Worm (Caenorhabditis elegans) whole organism, early embryonic: ENCODE data around the gene tag-293.

Source experiments
- ama-1 ChIP-seq: fragments of 150-350 bp; optimal IDR thresholded peaks from 2 replicates; lab custom pipeline; 2014
- tbx-11 ChIP-seq: fragments of 200-800 bp; sonication (Bioruptor generic); IDR thresholded peaks from 2 replicates; pipeline ENCODE4 v1.3.6; 2022; ENCODE audit warnings: missing genetic modification characterization, missing compliant biosample characterization

DNA sequence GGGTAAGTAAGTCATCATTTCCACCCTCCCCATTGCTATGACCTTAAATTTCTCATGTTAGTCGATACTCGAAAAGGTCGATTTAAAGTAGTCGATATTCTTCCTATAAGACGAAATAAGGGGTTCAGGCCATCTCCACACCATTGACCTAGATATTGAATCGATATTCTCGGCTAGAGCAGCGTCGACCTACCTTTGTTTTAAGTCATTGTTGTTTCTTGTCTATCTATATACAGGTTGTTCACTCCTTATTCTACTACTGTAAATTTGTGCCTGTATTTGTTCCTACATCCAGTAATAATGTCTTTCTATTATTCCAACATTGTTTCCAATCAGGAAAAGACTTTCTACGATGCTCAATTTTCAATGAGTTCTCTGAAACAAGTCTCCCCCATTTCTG is 28.4 kb downstream of the tag-293 start, which contains the start of gene F10G2.4:
- no peak for TF ChIP-seq ama-1
- no peak for TF ChIP-seq tbx-11 (GFP tag; lab: Robert Waterston, UW)
